Fruit fly (Drosophila melanogaster) whole organism, prepupa: ENCODE results near the gene CG13884.

Experiments used
- CG10669 ChIP-seq: fragments of 200-800 bp; sonication (Bioruptor generic); optimal IDR thresholded peaks from 3 replicates; lab custom pipeline; 2018; ENCODE audit warnings: missing biosample characterization, mild to moderate bottlenecking, missing genetic modification characterization, moderate library complexity
- CG6276 ChIP-seq: fragments of 200-800 bp; sonication (Bioruptor generic); optimal IDR thresholded peaks from 2 replicates; lab custom pipeline; 2017; ENCODE audit warnings: missing biosample characterization, mild to moderate bottlenecking, missing genetic modification characterization
- CG6808 ChIP-seq: fragments of 200-800 bp; sonication (Bioruptor generic); optimal IDR thresholded peaks from 3 replicates; lab custom pipeline; 2017; ENCODE audit warnings: missing biosample characterization, missing genetic modification characterization, mild to moderate bottlenecking, moderate library complexity, missing genetic modification reagents
- CG6854 ChIP-seq: fragments of 200-800 bp; sonication (Bioruptor generic); optimal IDR thresholded peaks from 2 replicates; lab custom pipeline; 2017; ENCODE audit warnings: missing biosample characterization, mild to moderate bottlenecking, missing genetic modification characterization
- CG8319 ChIP-seq: fragments of 200-800 bp; sonication (Bioruptor generic); optimal IDR thresholded peaks from 3 replicates; lab custom pipeline; 2016; ENCODE audit warnings: missing biosample characterization, missing genetic modification characterization
- CG9139 ChIP-seq: fragments of 200-800 bp; sonication (Bioruptor generic); optimal IDR thresholded peaks from 3 replicates; lab custom pipeline; 2017; ENCODE audit warnings: missing biosample characterization, mild to moderate bottlenecking, missing genetic modification characterization
- Hr38 ChIP-seq: sonication (Bioruptor generic); optimal IDR thresholded peaks from 2 replicates; lab custom pipeline; 2016; ENCODE audit warnings: missing biosample characterization, missing genetic modification characterization
- Lpt ChIP-seq: fragments of 200-800 bp; sonication (Bioruptor generic); optimal IDR thresholded peaks from 3 replicates; lab custom pipeline; 2016; ENCODE audit warnings: missing biosample characterization, missing genetic modification characterization
- Smox ChIP-seq: fragments of 200-800 bp; sonication (Bioruptor generic); optimal IDR thresholded peaks from 3 replicates; lab custom pipeline; 2016; ENCODE audit warnings: missing biosample characterization, missing genetic modification characterization
- Sox14 ChIP-seq: fragments of 200-800 bp; sonication (Bioruptor generic); optimal IDR thresholded peaks from 3 replicates; lab custom pipeline; 2016; ENCODE audit warnings: missing biosample characterization, missing genetic modification characterization
- achi ChIP-seq: fragments of 200-800 bp; sonication (Bioruptor generic); optimal IDR thresholded peaks from 3 replicates; lab custom pipeline; 2016; ENCODE audit warnings: missing biosample characterization, missing genetic modification characterization
- acj6 ChIP-seq: fragments of 200-800 bp; sonication (Bioruptor generic); optimal IDR thresholded peaks from 3 replicates; lab custom pipeline; 2016; ENCODE audit warnings: missing biosample characterization, missing genetic modification characterization
- fd85E ChIP-seq: fragments of 200-800 bp; sonication (Bioruptor generic); optimal IDR thresholded peaks from 3 replicates; lab custom pipeline; 2016; ENCODE audit warnings: missing biosample characterization, missing genetic modification characterization

DNA sequence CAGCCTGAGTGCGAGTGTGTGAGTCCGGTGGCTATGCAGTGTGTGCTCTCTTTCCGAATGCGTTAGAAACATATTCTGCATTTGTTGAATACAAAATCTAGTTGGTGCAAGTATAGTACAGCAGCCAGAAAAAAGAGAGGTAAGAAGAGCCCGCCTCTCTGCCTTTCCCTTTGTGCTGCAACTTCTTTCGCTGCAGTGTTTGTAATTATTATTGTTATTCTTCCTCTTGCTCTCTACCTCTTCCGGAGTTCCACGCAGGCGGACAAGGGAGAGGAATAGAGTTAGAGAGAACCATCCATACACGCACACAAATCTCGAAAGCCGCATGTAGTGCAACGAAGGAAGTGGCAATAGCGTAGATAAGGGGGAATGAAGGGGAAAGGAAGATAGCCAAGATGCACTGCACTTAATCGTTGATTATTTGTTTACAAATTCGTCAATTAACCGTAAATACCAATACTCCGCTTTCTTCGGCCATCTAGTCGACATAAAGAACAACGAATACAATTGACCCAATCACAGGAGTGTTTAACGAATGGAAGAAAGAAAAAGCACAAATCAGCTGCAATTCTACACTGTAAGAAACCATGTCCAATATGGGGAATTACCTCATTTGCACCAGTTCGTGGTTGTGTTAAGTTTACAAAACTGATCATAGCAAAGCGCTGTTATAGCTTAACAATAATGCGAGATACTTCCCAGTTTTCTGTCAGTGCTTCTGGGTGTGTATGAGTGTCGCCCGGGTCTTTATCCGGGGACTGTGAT, 18.4 kb downstream of the CG13884 start:
- TF ChIP-seq CG6808 (GFP tag; lab: Kevin White, UChicago) (peak; percentile 79), CG9139 (peak; percentile 52), CG10669 (GFP tag; lab: Kevin White, UChicago) (peak; percentile 85), Hr38 (peak; percentile 74), acj6 (GFP tag; lab: Kevin White, UChicago) (peak; percentile 89), CG6276 (GFP tag; lab: Kevin White, UChicago) (peak; percentile 89), Sox14 (GFP tag; lab: Kevin White, UChicago) (peak; percentile 91), Smox (peak; percentile 85), Lpt (peak; percentile 89), achi (peak; percentile 87), fd85E (GFP tag; lab: Kevin White, UChicago) (no peak), CG8319 (peak; percentile 82), CG6854 (GFP tag; lab: Kevin White, UChicago) (no peak)
